Fruit fly (Drosophila melanogaster): Measurements from ENCODE around the gene CG32591.
A peak's percentile ranks its signal among the peaks of the same experiment; 100 is the strongest.

CG32591 gene

dm6 chrX:14952845-14953720, 24.3 kb upstream of the CG32591 start, which contains the start of gene pdgy (continued):
- no peak for TF ChIP-seq MTF-1 (GFP tag; optimal IDR thresholded peaks at IDR 0.05; ENCODE audit: borderline replicate concordance)
- no peak for TF ChIP-seq CG1647 (GFP tag; optimal IDR thresholded peaks at IDR 0.05)
- no peak for TF ChIP-seq CrebB (tag; optimal IDR thresholded peaks at IDR 0.05)
- TF ChIP-seq bigmax (GFP tag; optimal IDR thresholded peaks at IDR 0.05), result no peak
- TF ChIP-seq Taf1 (GFP tag; IDR thresholded peaks at IDR 0.05), result no peak
- no peak for TF ChIP-seq CG16779 (GFP tag; IDR thresholded peaks at IDR 0.05)
- no peak for TF ChIP-seq CG10267 (tag; optimal IDR thresholded peaks at IDR 0.05)
- TF ChIP-seq grau (tag; optimal IDR thresholded peaks at IDR 0.05), result no peak
- TF ChIP-seq Pdp1 (GFP tag; optimal IDR thresholded peaks at IDR 0.05), result peak in 1 of 2 experiments; percentile 19
- no peak for TF ChIP-seq CG2712 (tag; optimal IDR thresholded peaks at IDR 0.05)
- TF ChIP-seq Jarid2 (GFP tag; optimal IDR thresholded peaks at IDR 0.05), result no peak
- TF ChIP-seq CG15011 (GFP tag; optimal IDR thresholded peaks at IDR 0.05), result no peak
- TF ChIP-seq CG10209 (GFP tag; optimal IDR thresholded peaks at IDR 0.05), result no peak
- no peak for TF ChIP-seq Ssrp (tag; optimal IDR thresholded peaks at IDR 0.05)
- TF ChIP-seq ara (GFP tag; IDR thresholded peaks at IDR 0.05), result no peak
- no peak for TF ChIP-seq CG3281 (GFP tag; optimal IDR thresholded peaks at IDR 0.05)
- no peak for TF ChIP-seq sqz (GFP tag; optimal IDR thresholded peaks at IDR 0.05)
- TF ChIP-seq oc (tag; optimal IDR thresholded peaks at IDR 0.05), result peak; percentile 76
- TF ChIP-seq Chrac-16 (GFP tag; optimal IDR thresholded peaks at IDR 0.05), result no peak
- no peak for TF ChIP-seq z (GFP tag; IDR thresholded peaks at IDR 0.05)
- no peak for TF ChIP-seq CG34224 (GFP tag; IDR thresholded peaks at IDR 0.05; ENCODE audit: partially characterized antibody)
- TF ChIP-seq C15 (GFP tag; IDR thresholded peaks at IDR 0.05), result no peak
- TF ChIP-seq nerfin-2 (GFP tag; IDR thresholded peaks at IDR 0.05; ENCODE audit: partially characterized antibody), result no peak
- TF ChIP-seq CG13775 (GFP tag; optimal IDR thresholded peaks at IDR 0.05), result no peak
- TF ChIP-seq ttk (GFP tag; IDR thresholded peaks at IDR 0.05), result 0 out of 2 replicates have a peak, but pooled peaks have one; percentile 14
- no peak for TF ChIP-seq CG18599 (GFP tag; optimal IDR thresholded peaks at IDR 0.05)
- TF ChIP-seq CG17912 (GFP tag; optimal IDR thresholded peaks at IDR 0.05), result no peak
- TF ChIP-seq CG12391 (tag; optimal IDR thresholded peaks at IDR 0.05), result no peak
- no peak for TF ChIP-seq CG4404 (GFP tag; IDR thresholded peaks at IDR 0.05)
- no peak for TF ChIP-seq Sry-δ (GFP tag; optimal IDR thresholded peaks at IDR 0.05)
- TF ChIP-seq Scr (GFP tag; IDR thresholded peaks at IDR 0.05; ENCODE audit: partially characterized antibody), result no peak
- TF ChIP-seq CG7928 (GFP tag; optimal IDR thresholded peaks at IDR 0.05), result no peak
- TF ChIP-seq crol (GFP tag; IDR thresholded peaks at IDR 0.05), result peak; percentile 70
- TF ChIP-seq chif (GFP tag; optimal IDR thresholded peaks at IDR 0.05), result no peak
- no peak for TF ChIP-seq HLH4C (GFP tag; IDR thresholded peaks at IDR 0.05; ENCODE audit: partially characterized antibody)
- no peak for TF ChIP-seq bab2 (GFP tag; optimal IDR thresholded peaks at IDR 0.05)
- no peak for TF ChIP-seq salm (tag; optimal IDR thresholded peaks at IDR 0.05)
- TF ChIP-seq pros (GFP tag; optimal IDR thresholded peaks at IDR 0.05), result peak; percentile 95
- TF ChIP-seq corto (GFP tag; optimal IDR thresholded peaks at IDR 0.05), result no peak
- no peak for TF ChIP-seq Max (GFP tag; optimal IDR thresholded peaks at IDR 0.05)
- TF ChIP-seq Myb (GFP tag; optimal IDR thresholded peaks at IDR 0.05), result no peak
- no peak for TF ChIP-seq slp2 (GFP tag; optimal IDR thresholded peaks at IDR 0.05)
- no peak for TF ChIP-seq vvl (GFP tag; IDR thresholded peaks at IDR 0.05)
- no peak for TF ChIP-seq CG7839 (tag; optimal IDR thresholded peaks at IDR 0.05)
- TF ChIP-seq sens (GFP tag), result peak; percentile 72
- TF ChIP-seq fu2 (GFP tag; optimal IDR thresholded peaks at IDR 0.05), result no peak
- no peak for TF ChIP-seq Hr51 (GFP tag; optimal IDR thresholded peaks at IDR 0.05)
- TF ChIP-seq trh (GFP tag; optimal IDR thresholded peaks at IDR 0.05), result no peak
- TF ChIP-seq sens-2 (GFP tag; IDR thresholded peaks at IDR 0.05), result no peak
